Worm (Caenorhabditis elegans) whole organism, L4 larva: ENCODE data around the gene F22E12.1.

ENCODE experiments used
- F37D6.2 ChIP-seq: sonication (generic microtip); optimal IDR thresholded peaks from 2 replicates; lab custom pipeline; 2016; ENCODE audit warnings: mild to moderate bottlenecking, missing genetic modification characterization, missing compliant biosample characterization
- R02D3.7 ChIP-seq: fragments of 150-350 bp; sonication (generic microtip); optimal IDR thresholded peaks from 3 replicates; lab custom pipeline; 2014; ENCODE audit warnings: missing biosample characterization, missing genetic modification characterization
- Y105C5A.15 ChIP-seq: fragments of 200-800 bp; sonication (Bioruptor generic); IDR thresholded peaks from 2 replicates; pipeline ENCODE4 v1.3.6; 2022; ENCODE audit warnings: missing genetic modification characterization, missing compliant biosample characterization
- Y75B8A.6 ChIP-seq: fragments of 200-800 bp; sonication (Bioruptor generic); IDR thresholded peaks from 2 replicates; pipeline ENCODE4 v1.3.6; 2022; ENCODE audit warnings: missing genetic modification reagents, missing genetic modification characterization, missing compliant biosample characterization
- aly-2 ChIP-seq: sonication (generic microtip); optimal IDR thresholded peaks from 2 replicates; lab custom pipeline; 2018; ENCODE audit warnings: missing biosample characterization, missing genetic modification characterization
- attf-4 ChIP-seq: sonication (generic microtip); optimal IDR thresholded peaks from 3 replicates; lab custom pipeline; 2017; ENCODE audit warnings: missing biosample characterization, missing genetic modification characterization
- ceh-28 ChIP-seq: fragments of 150-350 bp; optimal IDR thresholded peaks from 2 replicates; lab custom pipeline; 2014; ENCODE audit warnings: missing biosample characterization, missing genetic modification reagents, missing genetic modification characterization
- ceh-44 ChIP-seq: fragments of 200-800 bp; sonication (Bioruptor generic); IDR thresholded peaks from 2 replicates; pipeline ENCODE4 v1.3.6; 2022; ENCODE audit warnings: missing genetic modification reagents, missing genetic modification characterization, missing compliant biosample characterization
- ces-1 ChIP-seq: fragments of 150-350 bp; sonication (generic microtip); optimal IDR thresholded peaks from 4 replicates; lab custom pipeline; 2014; ENCODE audit warnings: missing biosample characterization, missing genetic modification reagents, missing genetic modification characterization
- daf-16 ChIP-seq, 3 experiments: sonication (generic microtip); optimal IDR thresholded peaks; 2 replicates each; lab custom pipeline; 2016 to 2017; ENCODE audit warnings: missing genetic modification characterization in 3 of 3, missing genetic modification reagents in 3 of 3, mild to moderate bottlenecking in 2 of 3, missing compliant biosample characterization in 2 of 3, missing biosample characterization in 1 of 3, moderate library complexity in 1 of 3
- daf-8 ChIP-seq: fragments of 200-800 bp; sonication (Bioruptor generic); IDR thresholded peaks from 2 replicates; pipeline ENCODE4 v1.3.6; 2022; ENCODE audit warnings: missing genetic modification characterization, missing compliant biosample characterization
- dmd-6 ChIP-seq: fragments of 200-800 bp; sonication (Bioruptor generic); IDR thresholded peaks from 2 replicates; pipeline ENCODE4 v1.3.6; 2022; ENCODE audit warnings: missing genetic modification reagents, missing genetic modification characterization, missing compliant biosample characterization
- dmd-9 ChIP-seq: fragments of 200-800 bp; sonication (Bioruptor generic); IDR thresholded peaks from 2 replicates; pipeline ENCODE4 v1.3.6; 2022; ENCODE audit warnings: missing genetic modification reagents, missing genetic modification characterization, missing compliant biosample characterization
- dpl-1 ChIP-seq: fragments of 150-350 bp; optimal IDR thresholded peaks from 2 replicates; lab custom pipeline; 2014; ENCODE audit warnings: missing biosample characterization, missing genetic modification reagents, missing genetic modification characterization
- duxl-1 ChIP-seq: sonication (generic microtip); optimal IDR thresholded peaks from 2 replicates; lab custom pipeline; 2016; ENCODE audit warnings: mild to moderate bottlenecking, missing genetic modification characterization, moderate library complexity, missing compliant biosample characterization; ENCODE audit not compliant: poor library complexity
- hlh-11 ChIP-seq: fragments of 200-800 bp; sonication (Bioruptor generic); optimal IDR thresholded peaks from 2 replicates; lab custom pipeline; 2018; ENCODE audit warnings: mild to moderate bottlenecking, missing genetic modification characterization, missing compliant biosample characterization
- lim-7 ChIP-seq: fragments of 200-800 bp; sonication (Bioruptor generic); IDR thresholded peaks from 2 replicates; pipeline ENCODE4 v1.3.6; 2022; ENCODE audit warnings: missing genetic modification characterization, missing compliant biosample characterization
- lin-1 ChIP-seq: fragments of 200-800 bp; sonication (Bioruptor generic); IDR thresholded peaks from 2 replicates; pipeline ENCODE4 v1.3.6; 2022; ENCODE audit warnings: missing genetic modification reagents, missing genetic modification characterization, missing compliant biosample characterization
- lin-13 ChIP-seq: fragments of 150-350 bp; optimal IDR thresholded peaks from 2 replicates; lab custom pipeline; 2014; ENCODE audit warnings: missing biosample characterization, missing genetic modification reagents, missing genetic modification characterization
- lin-38 ChIP-seq: fragments of 200-800 bp; sonication (Bioruptor generic); IDR thresholded peaks from 2 replicates; pipeline ENCODE4 v1.3.6; 2022; ENCODE audit warnings: missing genetic modification reagents, missing genetic modification characterization, missing compliant biosample characterization
- lir-3 ChIP-seq: sonication (generic microtip); optimal IDR thresholded peaks from 2 replicates; lab custom pipeline; 2016; ENCODE audit warnings: mild to moderate bottlenecking, missing genetic modification characterization, missing compliant biosample characterization
- mxl-3 ChIP-seq: fragments of 200-800 bp; sonication (Bioruptor generic); optimal IDR thresholded peaks from 2 replicates; lab custom pipeline; 2018; ENCODE audit warnings: mild to moderate bottlenecking, missing genetic modification characterization, missing compliant biosample characterization
- nhr-10 ChIP-seq: fragments of 150-350 bp; optimal IDR thresholded peaks from 2 replicates; lab custom pipeline; 2014; ENCODE audit warnings: missing biosample characterization, missing genetic modification characterization
- nhr-11 ChIP-seq: fragments of 150-350 bp; optimal IDR thresholded peaks from 2 replicates; lab custom pipeline; 2014; ENCODE audit warnings: missing biosample characterization, missing genetic modification characterization
- nhr-28 ChIP-seq: fragments of 150-350 bp; optimal IDR thresholded peaks from 2 replicates; lab custom pipeline; 2014; ENCODE audit warnings: missing biosample characterization, missing genetic modification characterization
- nhr-42 ChIP-seq: fragments of 200-800 bp; sonication (Bioruptor generic); IDR thresholded peaks from 2 replicates; pipeline ENCODE4 v1.3.6; 2022; ENCODE audit warnings: missing genetic modification characterization, missing compliant biosample characterization
- nhr-48 ChIP-seq: sonication (generic microtip); optimal IDR thresholded peaks from 2 replicates; lab custom pipeline; 2016; ENCODE audit warnings: mild to moderate bottlenecking, missing genetic modification characterization, missing compliant biosample characterization
- nhr-77 ChIP-seq: fragments of 150-350 bp; optimal IDR thresholded peaks from 2 replicates; lab custom pipeline; 2014; ENCODE audit warnings: missing biosample characterization, missing genetic modification characterization
- pqm-1 ChIP-seq: sonication (generic microtip); optimal IDR thresholded peaks from 2 replicates; lab custom pipeline; 2017; ENCODE audit warnings: missing biosample characterization, missing genetic modification characterization
- snpc-4 ChIP-seq: fragments of 150-350 bp; optimal IDR thresholded peaks from 2 replicates; lab custom pipeline; 2014; ENCODE audit warnings: missing biosample characterization, missing genetic modification characterization
- unc-62 ChIP-seq, 3 experiments: fragments of 150-350 bp in 1 of 3; sonication (generic microtip); optimal IDR thresholded peaks in 2 of 3; peaks in 1 of 3; 1 replicate in 1 of 3; 2 replicates in 2 of 3; lab custom pipeline; 2014 to 2017; ENCODE audit warnings: missing biosample characterization in 3 of 3, missing genetic modification characterization in 3 of 3, missing genetic modification reagents in 3 of 3, missing genotype in 1 of 3
- zag-1 ChIP-seq: fragments of 150-350 bp; optimal IDR thresholded peaks from 2 replicates; lab custom pipeline; 2014; ENCODE audit warnings: missing biosample characterization, missing genetic modification characterization
- zip-11 ChIP-seq: fragments of 200-800 bp; sonication (Bioruptor generic); IDR thresholded peaks from 2 replicates; pipeline ENCODE4 v1.3.6; 2022; ENCODE audit warnings: missing genetic modification characterization, missing compliant biosample characterization

The F22E12.1 gene

DNA sequence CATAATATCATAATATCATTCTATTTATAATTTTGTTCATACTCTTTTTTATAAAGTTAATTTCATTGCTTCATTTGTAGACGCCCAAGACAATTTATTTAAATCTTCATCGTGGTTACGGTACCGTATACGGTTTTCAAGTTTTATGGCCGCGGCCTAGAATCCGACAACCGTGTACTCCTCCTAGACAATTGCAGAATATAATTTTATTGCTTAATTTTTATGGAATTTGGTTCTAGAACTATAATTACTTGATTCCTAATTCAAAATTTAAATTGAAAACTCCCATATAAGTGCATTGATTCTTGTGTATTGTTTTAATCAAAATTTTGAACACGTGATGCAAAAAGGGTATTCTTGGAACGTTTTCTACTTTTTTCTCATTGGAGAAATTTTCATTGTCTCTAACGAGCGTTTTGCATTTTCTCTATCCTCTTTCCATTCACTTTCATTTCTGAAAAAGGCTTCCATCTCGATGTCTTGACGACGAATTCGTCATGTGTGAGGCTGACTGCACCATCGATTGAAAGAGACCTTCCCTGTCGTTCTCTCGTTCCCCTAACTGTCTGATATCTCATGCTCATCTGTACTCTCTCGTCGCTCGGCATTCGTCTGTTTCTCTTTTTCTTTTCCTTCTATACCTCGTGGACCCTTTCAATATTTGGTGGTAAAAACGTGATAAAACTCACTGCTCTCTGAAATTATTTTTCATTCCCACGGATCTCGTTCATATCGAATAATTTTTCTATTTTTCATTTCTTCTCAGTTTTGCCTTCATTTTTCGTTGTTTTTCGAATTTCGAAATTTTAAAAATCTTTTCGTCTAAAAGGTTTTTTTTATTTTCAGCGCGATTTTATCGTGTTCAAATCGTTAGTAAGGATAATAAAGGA is 15.8 kb downstream of the F22E12.1 start, which contains the start of gene pap-1 (continued):
- TF ChIP-seq ceh-44 (GFP tag; lab: Robert Waterston, UW), result no peak
- no peak for TF ChIP-seq ces-1 (GFP tag; lab: Kevin White, UChicago)
- no peak for TF ChIP-seq Y75B8A.6
- TF ChIP-seq ceh-28 (tag; lab: Kevin White, UChicago), result peak; percentile 59
- TF ChIP-seq hlh-11, result peak; percentile 57
- no peak for TF ChIP-seq daf-8 (GFP tag; lab: Robert Waterston, UW)
- no peak for TF ChIP-seq lim-7 (GFP tag; lab: Robert Waterston, UW)
- no peak for TF ChIP-seq dpl-1 (GFP tag; lab: Kevin White, UChicago)
- TF ChIP-seq mxl-3 (GFP tag; lab: Kevin White, UChicago), result peak; percentile 28
- TF ChIP-seq duxl-1 (tag; lab: Kevin White, UChicago), result no peak
- TF ChIP-seq attf-4 (tag; lab: Kevin White, UChicago), result no peak

DNA sequence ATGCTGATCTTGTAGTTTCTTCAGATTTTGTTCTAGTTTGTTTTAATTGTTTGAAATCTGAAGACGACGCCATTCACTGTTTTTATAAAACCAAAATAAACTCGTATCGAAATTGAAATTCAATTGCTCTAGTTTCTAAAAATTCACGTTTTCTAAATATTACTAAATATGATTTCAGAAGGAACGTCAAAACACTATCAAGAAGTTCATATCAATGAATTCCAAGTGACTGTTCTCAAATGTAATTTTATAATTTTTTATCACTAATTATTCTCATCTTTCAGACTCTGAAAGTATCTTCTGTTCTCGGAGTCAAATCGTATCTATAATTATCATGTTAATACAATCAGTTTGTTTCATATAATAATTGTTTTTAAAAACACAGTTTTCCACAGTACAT is 16.4 kb downstream of the F22E12.1 start, which contains the start of gene snf-10:
Gene snf-10, minus strand, starts transcription at position 101 of the 400 bp plus-strand sequence.
- TF ChIP-seq nhr-77 (tag; lab: Kevin White, UChicago), result no peak

DNA sequence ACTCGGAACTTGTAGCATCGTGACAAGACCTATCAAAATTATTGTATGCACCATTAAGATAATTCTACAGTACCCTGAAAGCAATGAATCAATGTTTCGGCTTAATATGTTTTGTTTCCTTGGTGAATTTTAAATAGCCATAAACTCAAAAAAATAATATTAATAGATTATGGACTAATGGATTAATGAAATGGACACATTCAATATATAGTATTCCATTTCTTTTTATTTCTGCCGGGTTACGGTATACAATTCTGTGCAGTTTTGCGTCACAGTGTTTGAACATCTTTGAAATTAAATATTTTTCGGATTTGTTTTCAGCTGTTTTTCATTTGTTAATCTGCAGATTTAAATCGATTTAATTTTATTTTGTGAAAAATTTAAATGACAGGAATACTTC is 20.5 kb downstream of the F22E12.1 start, which contains the start of gene set-22:
Gene set-22, plus strand, starts transcription at position 301 of the 400 bp plus-strand sequence.
- TF ChIP-seq lir-3 (no peak), snpc-4 (tag; lab: Kevin White, UChicago) (no peak), F37D6.2 (tag; lab: Kevin White, UChicago) (no peak), lin-1 (GFP tag; lab: Robert Waterston, UW) (no peak), R02D3.7 (tag; lab: Kevin White, UChicago) (no peak), zip-11 (GFP tag; lab: Robert Waterston, UW) (no peak), Y105C5A.15 (GFP tag; lab: Robert Waterston, UW) (no peak), lin-38 (GFP tag; lab: Robert Waterston, UW) (no peak), unc-62 (GFP tag; optimal IDR thresholded peaks at IDR 0.05 in 1 of 2; lab: Kevin White, UChicago) (no peak), unc-62 (tag; optimal IDR thresholded peaks at IDR 0.05; lab: Kevin White, UChicago) (no peak), nhr-77 (tag; lab: Kevin White, UChicago) (no peak), dmd-9 (GFP tag; lab: Robert Waterston, UW) (no peak), nhr-11 (no peak), nhr-48 (tag; lab: Kevin White, UChicago) (no peak), aly-2 (tag; lab: Kevin White, UChicago) (no peak), lin-13 (no peak), nhr-10 (no peak)

DNA sequence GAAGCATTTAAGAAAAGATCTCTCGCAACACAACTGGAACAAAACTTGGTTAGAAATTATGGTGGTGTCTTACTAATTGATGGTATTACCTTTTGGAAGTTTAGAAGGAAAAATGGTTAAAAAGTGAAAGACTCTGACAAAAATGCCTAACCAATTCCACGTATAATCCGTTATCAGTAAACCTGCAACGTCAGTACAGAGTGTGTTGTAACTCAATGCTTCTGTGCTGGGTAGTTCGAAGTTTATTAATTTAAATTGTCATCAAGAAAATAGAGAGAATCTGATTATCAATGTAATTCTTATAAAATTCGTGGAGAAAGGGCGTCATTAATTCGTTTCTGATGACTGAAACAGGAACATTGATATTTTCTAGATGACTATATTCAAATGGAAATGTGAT is 21.9 kb downstream of the F22E12.1 start:
- TF ChIP-seq daf-16 (GFP tag; optimal IDR thresholded peaks at IDR 0.05; lab: Kevin White, UChicago), result no peak
- peak; percentile 14 for TF ChIP-seq daf-16 (tag; optimal IDR thresholded peaks at IDR 0.05; lab: Kevin White, UChicago)
- TF ChIP-seq pqm-1, result peak; percentile 44
- no peak for TF ChIP-seq nhr-77 (tag; lab: Kevin White, UChicago)
- TF ChIP-seq unc-62 (GFP tag; optimal IDR thresholded peaks at IDR 0.05 in 1 of 2; lab: Kevin White, UChicago), result peak in 1 of 2 experiments; percentile 95
- TF ChIP-seq unc-62 (tag; optimal IDR thresholded peaks at IDR 0.05; lab: Kevin White, UChicago), result no peak
- peak; percentile 54 for TF ChIP-seq dmd-6 (GFP tag; lab: Robert Waterston, UW)
- TF ChIP-seq nhr-42, result no peak
- no peak for TF ChIP-seq zag-1 (tag; lab: Kevin White, UChicago)
- TF ChIP-seq nhr-28 (tag; lab: Kevin White, UChicago), result peak; percentile 36
